Worm (Caenorhabditis elegans) whole organism, L3 larva: ENCODE measurements around the gene ins-13.

Experiments
- ama-1 ChIP-seq: fragments of 150-350 bp; optimal IDR thresholded peaks from 2 replicates; lab custom pipeline; 2018
- egl-27 ChIP-seq: sonication (generic microtip); optimal IDR thresholded peaks from 4 replicates; lab custom pipeline; 2017; ENCODE audit warnings: missing biosample characterization, missing genetic modification reagents, missing genetic modification characterization
- lin-15B ChIP-seq: fragments of 150-350 bp; optimal IDR thresholded peaks from 2 replicates; lab custom pipeline; 2014; ENCODE audit warnings: missing biosample characterization, missing genetic modification characterization
- lin-39 ChIP-seq: fragments of 150-350 bp; optimal IDR thresholded peaks from 2 replicates; lab custom pipeline; 2018; ENCODE audit warnings: missing biosample characterization, missing genetic modification reagents, missing genetic modification characterization
- nhr-11 ChIP-seq: fragments of 150-350 bp; optimal IDR thresholded peaks from 2 replicates; lab custom pipeline; 2014; ENCODE audit warnings: missing biosample characterization, missing genetic modification characterization
- nhr-25 ChIP-seq: sonication (generic microtip); optimal IDR thresholded peaks from 2 replicates; lab custom pipeline; 2017; ENCODE audit warnings: missing biosample characterization, missing genetic modification characterization
- pqm-1 ChIP-seq: fragments of 150-350 bp; optimal IDR thresholded peaks from 2 replicates; lab custom pipeline; 2017; ENCODE audit warnings: missing biosample characterization, missing genetic modification characterization, inconsistent platforms
- skn-1 ChIP-seq: fragments of 150-350 bp; optimal IDR thresholded peaks from 2 replicates; lab custom pipeline; 2014; ENCODE audit warnings: missing biosample characterization, missing genetic modification characterization
- ztf-11 ChIP-seq: fragments of 150-350 bp; optimal IDR thresholded peaks from 2 replicates; lab custom pipeline; 2014; ENCODE audit warnings: missing biosample characterization, missing genetic modification characterization

DNA sequence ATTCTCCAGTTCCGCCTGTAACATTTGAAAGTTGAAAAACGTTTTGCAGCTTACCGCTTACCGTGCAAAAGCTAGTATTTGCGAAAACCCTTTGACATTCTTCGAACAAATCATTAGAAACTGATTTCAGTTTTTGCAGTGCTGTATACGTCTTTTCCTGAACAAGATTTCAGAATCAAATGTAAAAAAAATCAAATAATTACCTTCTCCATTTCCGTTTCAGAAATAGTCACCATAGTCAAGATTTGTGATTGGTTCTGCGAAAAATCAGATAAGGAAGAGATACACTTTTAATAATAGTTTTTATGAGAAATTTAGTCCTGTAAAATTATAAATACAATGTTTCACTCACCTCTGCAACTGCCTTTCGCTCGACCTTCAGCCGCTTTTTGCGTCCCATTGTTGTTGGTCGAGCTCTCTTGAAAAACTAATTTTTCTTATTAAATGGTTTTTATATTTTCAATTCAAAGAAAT, 12.8 kb downstream of the ins-13 start, which contains the start of gene C17C3.9:
- TF ChIP-seq ztf-11 (tag; lab: Kevin White, UChicago) (no peak), ama-1 (no peak), egl-27 (no peak), lin-15B (tag; lab: Kevin White, UChicago) (no peak), nhr-25 (tag; lab: Kevin White, UChicago) (no peak), nhr-11 (tag; lab: Kevin White, UChicago) (no peak), lin-39 (tag; lab: Kevin White, UChicago) (no peak), pqm-1 (tag; lab: Kevin White, UChicago) (no peak), skn-1 (tag; lab: Kevin White, UChicago) (no peak)
